Fruit fly (Drosophila melanogaster): ENCODE data around the gene CG9331.
A peak's percentile ranks its signal among the peaks of the same experiment; 100 is the strongest.

Gene CG9331

dm6 chr2L:20797515-20797847 lies 25.1 kb upstream of the CG9331 start, which contains the start of gene CG9328 (continued):
- no peak for TF ChIP-seq Chrac-16 (GFP tag; optimal IDR thresholded peaks at IDR 0.05)
- TF ChIP-seq Kr (GFP tag; optimal IDR thresholded peaks at IDR 0.05), result peak; percentile 36
- no peak; the same call in 1 of the 3 replicates for TF ChIP-seq dysf (GFP tag; IDR thresholded peaks at IDR 0.05)
- TF ChIP-seq ab (GFP tag; optimal IDR thresholded peaks at IDR 0.05), result no peak
- TF ChIP-seq CG17802 (tag; optimal IDR thresholded peaks at IDR 0.05), result no peak
- TF ChIP-seq CG9727 (GFP tag; optimal IDR thresholded peaks at IDR 0.05), result peak; percentile 34
- 0 out of 3 replicates have a peak, but pooled peaks have one; percentile 32 for TF ChIP-seq otp (GFP tag; IDR thresholded peaks at IDR 0.05)
- TF ChIP-seq H15 (GFP tag; IDR thresholded peaks at IDR 0.05), result no peak
- peak; percentile 33; the same call in 1 of the 2 replicates for TF ChIP-seq Scr (GFP tag; IDR thresholded peaks at IDR 0.05; ENCODE audit: partially characterized antibody)
- peak; percentile 51 for TF ChIP-seq HLHmδ (GFP tag; optimal IDR thresholded peaks at IDR 0.05)
- TF ChIP-seq B-H1 (GFP tag; IDR thresholded peaks at IDR 0.05), result no peak; the same call in 2 of the 3 replicates
- peak; percentile 63; the same call in 2 of the 3 replicates for TF ChIP-seq CG6791 (GFP tag; IDR thresholded peaks at IDR 0.05; ENCODE audit: partially characterized antibody)
- TF ChIP-seq CTCF (GFP tag; optimal IDR thresholded peaks at IDR 0.05), result peak; percentile 4
- peak; percentile 18 for TF ChIP-seq CG33557 (GFP tag; optimal IDR thresholded peaks at IDR 0.05)
- TF ChIP-seq Dad (GFP tag; optimal IDR thresholded peaks at IDR 0.05), result no peak
- no peak for TF ChIP-seq Oaz (GFP tag; IDR thresholded peaks at IDR 0.05)
- TF ChIP-seq CG3281 (GFP tag; optimal IDR thresholded peaks at IDR 0.05), result no peak
- no peak for TF ChIP-seq tgo (GFP tag; IDR thresholded peaks at IDR 0.05)
- peak; percentile 64 for TF ChIP-seq tna (GFP tag; IDR thresholded peaks at IDR 0.05; ENCODE audit: partially characterized antibody)
- no peak for TF ChIP-seq phol (tag; optimal IDR thresholded peaks at IDR 0.05)
- TF ChIP-seq tup (GFP tag; optimal IDR thresholded peaks at IDR 0.05), result no peak
- no peak for TF ChIP-seq crp (GFP tag; optimal IDR thresholded peaks at IDR 0.05)
- no peak for TF ChIP-seq chn (GFP tag; optimal IDR thresholded peaks at IDR 0.05)
- peak; percentile 41 for TF ChIP-seq CG13287 (GFP tag; IDR thresholded peaks at IDR 0.05; ENCODE audit: partially characterized antibody)
- TF ChIP-seq Max (GFP tag; optimal IDR thresholded peaks at IDR 0.05), result peak; percentile 21
- peak; percentile 50 for TF ChIP-seq CG17385 (GFP tag; optimal IDR thresholded peaks at IDR 0.05)
- TF ChIP-seq HLH4C (GFP tag; IDR thresholded peaks at IDR 0.05; ENCODE audit: partially characterized antibody), result peak; percentile 44; the same call in 1 of the 3 replicates
- no peak for TF ChIP-seq CG34224 (GFP tag; IDR thresholded peaks at IDR 0.05; ENCODE audit: partially characterized antibody)
- no peak for TF ChIP-seq Poxn (GFP tag; IDR thresholded peaks at IDR 0.05)
- TF ChIP-seq CG15269 (tag; optimal IDR thresholded peaks at IDR 0.05), result peak; percentile 48
- no peak for TF ChIP-seq CG1024 (GFP tag; IDR thresholded peaks at IDR 0.05)
- TF ChIP-seq luna (GFP tag; optimal IDR thresholded peaks at IDR 0.05), result no peak
- TF ChIP-seq CG34422 (GFP tag; IDR thresholded peaks at IDR 0.05), result peak; percentile 67; the same call in 1 of the 3 replicates
- no peak for TF ChIP-seq da (GFP tag; optimal IDR thresholded peaks at IDR 0.05)
- TF ChIP-seq danr (GFP tag; IDR thresholded peaks at IDR 0.05), result no peak
- peak; percentile 35 for TF ChIP-seq tin (GFP tag; optimal IDR thresholded peaks at IDR 0.05)
- peak; percentile 46 for TF ChIP-seq CrebB (tag; optimal IDR thresholded peaks at IDR 0.05)
- TF ChIP-seq ATbp (GFP tag; optimal IDR thresholded peaks at IDR 0.05), result no peak
- peak; percentile 50 for TF ChIP-seq MTF-1 (GFP tag; optimal IDR thresholded peaks at IDR 0.05; ENCODE audit: borderline replicate concordance)
- TF ChIP-seq pb (GFP tag; optimal IDR thresholded peaks at IDR 0.05), result no peak
- no peak for TF ChIP-seq fru (optimal IDR thresholded peaks at IDR 0.05)
- peak; percentile 55 for TF ChIP-seq dm (GFP tag; optimal IDR thresholded peaks at IDR 0.05)
- no peak for TF ChIP-seq Ada2b (GFP tag; IDR thresholded peaks at IDR 0.05)
- TF ChIP-seq klu (GFP tag; IDR thresholded peaks at IDR 0.05), result no peak; the same call in 1 of the 2 replicates
- TF ChIP-seq CG43689 (GFP tag; IDR thresholded peaks at IDR 0.05), result no peak
- TF ChIP-seq vfl (GFP tag; optimal IDR thresholded peaks at IDR 0.05), result no peak
- TF ChIP-seq Xrp1 (GFP tag; IDR thresholded peaks at IDR 0.05), result 0 out of 2 replicates have a peak, but pooled peaks have one; percentile 60
- TF ChIP-seq CG4820 (GFP tag; optimal IDR thresholded peaks at IDR 0.05), result no peak
- no peak for TF ChIP-seq CG11093 (GFP tag; IDR thresholded peaks at IDR 0.05)
- peak; percentile 56 for TF ChIP-seq stwl (tag; optimal IDR thresholded peaks at IDR 0.05)
- peak; percentile 62; the same call in 1 of the 2 replicates for TF ChIP-seq CG42726 (GFP tag; IDR thresholded peaks at IDR 0.05; ENCODE audit: partially characterized antibody)
- TF ChIP-seq CG10979 (tag; optimal IDR thresholded peaks at IDR 0.05), result peak; percentile 38

All from whole organism, embryonic.